Fruit fly (Drosophila melanogaster) whole organism, embryonic: ENCODE data around the gene CG14535.

Experiments
- Atf-2 ChIP-seq: fragments of 200-800 bp; sonication (Bioruptor generic); optimal IDR thresholded peaks from 2 replicates; lab custom pipeline; 2016; ENCODE audit warnings: missing biosample characterization, missing genetic modification characterization
- Atf3 ChIP-seq: fragments of 200-800 bp; sonication (Bioruptor generic); optimal IDR thresholded peaks from 3 replicates; lab custom pipeline; 2016; ENCODE audit warnings: missing biosample characterization, missing genetic modification characterization
- CG10209 ChIP-seq: fragments of 200-800 bp; sonication (Bioruptor generic); optimal IDR thresholded peaks from 3 replicates; lab custom pipeline; 2017; ENCODE audit warnings: missing biosample characterization, mild to moderate bottlenecking, missing genetic modification characterization, missing genetic modification reagents
- CG1024 ChIP-seq: fragments of 200-800 bp; sonication (Bioruptor generic); IDR thresholded peaks from 2 replicates; pipeline ENCODE4 v1.3.6; 2022; ENCODE audit warnings: missing biosample characterization, missing genetic modification characterization
- CG10274 ChIP-seq: fragments of 200-800 bp; sonication (Bioruptor generic); optimal IDR thresholded peaks from 3 replicates; lab custom pipeline; 2017; ENCODE audit warnings: missing biosample characterization, mild to moderate bottlenecking, missing genetic modification characterization
- CG10543 ChIP-seq: fragments of 200-800 bp; sonication (Bioruptor generic); optimal IDR thresholded peaks from 3 replicates; lab custom pipeline; 2017; ENCODE audit warnings: missing biosample characterization, mild to moderate bottlenecking, missing genetic modification characterization, moderate library complexity
- CG12155 ChIP-seq: fragments of 200-800 bp; sonication (Bioruptor generic); optimal IDR thresholded peaks from 3 replicates; lab custom pipeline; 2016; ENCODE audit warnings: missing biosample characterization, missing genetic modification characterization
- CG12236 ChIP-seq: fragments of 200-800 bp; sonication (Bioruptor generic); optimal IDR thresholded peaks from 2 replicates; lab custom pipeline; 2016; ENCODE audit warnings: missing biosample characterization, missing genetic modification characterization
- CG13775 ChIP-seq: fragments of 200-800 bp; sonication (Bioruptor generic); optimal IDR thresholded peaks from 3 replicates; lab custom pipeline; 2017; ENCODE audit warnings: missing biosample characterization, mild to moderate bottlenecking, missing genetic modification characterization
- CG16779 ChIP-seq: fragments of 200-800 bp; sonication (Bioruptor generic); IDR thresholded peaks from 2 replicates; pipeline ENCODE4 v1.3.6; 2022; ENCODE audit warnings: missing biosample characterization, missing genetic modification characterization
- CG16813 ChIP-seq: fragments of 200-800 bp; sonication (Bioruptor generic); IDR thresholded peaks from 3 replicates; pipeline ENCODE4 v1.3.6; 2022; ENCODE audit warnings: missing biosample characterization, missing genetic modification characterization; ENCODE audit not compliant: partially characterized antibody
- CG17612 ChIP-seq: fragments of 200-800 bp; sonication (Bioruptor generic); IDR thresholded peaks from 2 replicates; pipeline ENCODE4 v1.3.6; 2022; ENCODE audit warnings: missing biosample characterization, missing genetic modification characterization
- CG2120 ChIP-seq: fragments of 200-800 bp; sonication (Bioruptor generic); optimal IDR thresholded peaks from 3 replicates; lab custom pipeline; 2016; ENCODE audit warnings: missing biosample characterization, missing genetic modification characterization
- CG30431 ChIP-seq: fragments of 200-800 bp; sonication (Bioruptor generic); optimal IDR thresholded peaks from 2 replicates; lab custom pipeline; 2017; ENCODE audit warnings: missing biosample characterization, missing genetic modification characterization
- CG3838 ChIP-seq: fragments of 200-800 bp; sonication (Bioruptor generic); optimal IDR thresholded peaks from 3 replicates; lab custom pipeline; 2016; ENCODE audit warnings: missing biosample characterization, missing genetic modification characterization
- CG4854 ChIP-seq: fragments of 200-800 bp; sonication (Bioruptor generic); optimal IDR thresholded peaks from 2 replicates; lab custom pipeline; 2016; ENCODE audit warnings: missing biosample characterization, missing genetic modification characterization, inconsistent platforms
- CG6683 ChIP-seq: fragments of 200-800 bp; sonication (Bioruptor generic); optimal IDR thresholded peaks from 2 replicates; lab custom pipeline; 2017; ENCODE audit warnings: missing biosample characterization, mild to moderate bottlenecking, missing genetic modification characterization, missing genetic modification reagents
- CG6765 ChIP-seq: fragments of 200-800 bp; sonication (Bioruptor generic); optimal IDR thresholded peaks from 3 replicates; lab custom pipeline; 2017; ENCODE audit warnings: missing biosample characterization, mild to moderate bottlenecking, missing genetic modification characterization
- CG6813 ChIP-seq: fragments of 200-800 bp; sonication (Bioruptor generic); optimal IDR thresholded peaks from 2 replicates; lab custom pipeline; 2017; ENCODE audit warnings: missing biosample characterization, missing genetic modification characterization, mild to moderate bottlenecking, moderate library complexity, missing genetic modification reagents
- CG6854 ChIP-seq: fragments of 200-800 bp; sonication (Bioruptor generic); optimal IDR thresholded peaks from 3 replicates; lab custom pipeline; 2017; ENCODE audit warnings: missing biosample characterization, mild to moderate bottlenecking, missing genetic modification characterization
- CG8089 ChIP-seq: fragments of 200-800 bp; sonication (Bioruptor generic); optimal IDR thresholded peaks from 3 replicates; lab custom pipeline; 2016; ENCODE audit warnings: missing biosample characterization, missing genetic modification characterization
- CG9609 ChIP-seq: fragments of 200-800 bp; sonication (Bioruptor generic); optimal IDR thresholded peaks from 3 replicates; lab custom pipeline; 2016; ENCODE audit warnings: missing biosample characterization, missing genetic modification characterization
- CHES-1-like ChIP-seq: fragments of 200-800 bp; sonication (Bioruptor generic); optimal IDR thresholded peaks from 2 replicates; lab custom pipeline; 2016; ENCODE audit warnings: missing biosample characterization, missing genetic modification characterization
- Drgx ChIP-seq: fragments of 200-800 bp; sonication (Bioruptor generic); IDR thresholded peaks from 2 replicates; pipeline ENCODE4 v1.3.6; 2022; ENCODE audit warnings: missing biosample characterization, missing genetic modification characterization
- E2f2 ChIP-seq: fragments of 200-800 bp; sonication (Bioruptor generic); IDR thresholded peaks from 2 replicates; pipeline ENCODE4 v1.3.6; 2022; ENCODE audit warnings: missing biosample characterization, missing genetic modification characterization
- Elba2 ChIP-seq: fragments of 200-800 bp; sonication (Bioruptor generic); optimal IDR thresholded peaks from 3 replicates; lab custom pipeline; 2016; ENCODE audit warnings: missing biosample characterization, missing genetic modification characterization
- HmgZ ChIP-seq: fragments of 200-800 bp; sonication (Bioruptor generic); optimal IDR thresholded peaks from 2 replicates; lab custom pipeline; 2018; ENCODE audit warnings: missing biosample characterization, mild to moderate bottlenecking, missing genetic modification characterization
- Poxn ChIP-seq: fragments of 200-800 bp; sonication (Bioruptor generic); IDR thresholded peaks from 2 replicates; pipeline ENCODE4 v1.3.6; 2022; ENCODE audit warnings: missing biosample characterization, missing genetic modification characterization
- Sry-β ChIP-seq: fragments of 200-800 bp; sonication (Bioruptor generic); optimal IDR thresholded peaks from 2 replicates; lab custom pipeline; 2018; ENCODE audit warnings: missing biosample characterization, mild to moderate bottlenecking, missing genetic modification characterization, moderate library complexity
- aop ChIP-seq: fragments of 200-800 bp; sonication (Bioruptor generic); IDR thresholded peaks from 2 replicates; pipeline ENCODE4 v1.3.6; 2022; ENCODE audit warnings: missing biosample characterization, missing genetic modification characterization
- ash1 ChIP-seq: fragments of 200-800 bp; sonication (Bioruptor generic); optimal IDR thresholded peaks from 2 replicates; lab custom pipeline; 2018; ENCODE audit warnings: missing biosample characterization, mild to moderate bottlenecking, missing genetic modification characterization
- cas ChIP-seq: fragments of 200-800 bp; sonication (Bioruptor generic); IDR thresholded peaks from 2 replicates; pipeline ENCODE4 v1.3.6; 2022; ENCODE audit warnings: missing biosample characterization, missing genetic modification characterization
- dmrt99B ChIP-seq: fragments of 200-800 bp; sonication (Bioruptor generic); optimal IDR thresholded peaks from 2 replicates; lab custom pipeline; 2018; ENCODE audit warnings: missing biosample characterization, mild to moderate bottlenecking, missing genetic modification characterization, moderate library complexity
- eyg ChIP-seq: fragments of 200-800 bp; sonication (Bioruptor generic); optimal IDR thresholded peaks from 3 replicates; lab custom pipeline; 2016; ENCODE audit warnings: missing biosample characterization, missing genetic modification characterization
- gfzf ChIP-seq: fragments of 200-800 bp; sonication (Bioruptor generic); optimal IDR thresholded peaks from 2 replicates; lab custom pipeline; 2016; ENCODE audit warnings: missing biosample characterization, mild to moderate bottlenecking, missing genetic modification characterization, moderate library complexity
- gt ChIP-seq: fragments of 200-800 bp; sonication (Bioruptor generic); IDR thresholded peaks from 2 replicates; pipeline ENCODE4 v1.3.6; 2022; ENCODE audit warnings: missing biosample characterization, missing genetic modification characterization
- h ChIP-seq: fragments of >200 bp; optimal IDR thresholded peaks from 2 replicates; lab custom pipeline; 2017
- ham ChIP-seq: fragments of 200-800 bp; sonication (Bioruptor generic); IDR thresholded peaks from 2 replicates; pipeline ENCODE4 v1.3.6; 2022; ENCODE audit warnings: missing biosample characterization, missing genetic modification characterization
- her ChIP-seq: fragments of 200-800 bp; sonication (Bioruptor generic); optimal IDR thresholded peaks from 2 replicates; lab custom pipeline; 2016; ENCODE audit warnings: missing biosample characterization, missing genetic modification characterization
- hth ChIP-seq: fragments of >200 bp; optimal IDR thresholded peaks from 2 replicates; lab custom pipeline; 2017; ENCODE audit warnings: inconsistent platforms
- jing ChIP-seq: fragments of 200-800 bp; sonication (Bioruptor generic); optimal IDR thresholded peaks from 2 replicates; lab custom pipeline; 2018; ENCODE audit warnings: missing biosample characterization, mild to moderate bottlenecking, missing genetic modification characterization
- kni ChIP-seq: fragments of 200-800 bp; sonication (Bioruptor generic); optimal IDR thresholded peaks from 3 replicates; lab custom pipeline; 2017; ENCODE audit warnings: mild to moderate bottlenecking, missing biosample characterization, missing genetic modification reagents, missing genetic modification characterization
- lbe ChIP-seq: fragments of 200-800 bp; sonication (Bioruptor generic); optimal IDR thresholded peaks from 2 replicates; lab custom pipeline; 2016; ENCODE audit warnings: missing biosample characterization, mild to moderate bottlenecking, missing genetic modification characterization
- lmd ChIP-seq: fragments of 200-800 bp; sonication (Bioruptor generic); IDR thresholded peaks from 2 replicates; pipeline ENCODE4 v1.3.6; 2022; ENCODE audit warnings: missing biosample characterization, missing genetic modification characterization
- pfk ChIP-seq: fragments of 200-800 bp; sonication (Bioruptor generic); optimal IDR thresholded peaks from 2 replicates; lab custom pipeline; 2018; ENCODE audit warnings: missing biosample characterization, mild to moderate bottlenecking, missing genetic modification characterization, moderate library complexity
- schlank ChIP-seq: fragments of 200-800 bp; sonication (Bioruptor generic); optimal IDR thresholded peaks from 2 replicates; lab custom pipeline; 2018; ENCODE audit warnings: missing biosample characterization, mild to moderate bottlenecking, missing genetic modification characterization
- sens ChIP-seq: fragments of 200-800 bp; sonication (Bioruptor generic); peaks from one replicate; lab custom pipeline; 2016; ENCODE audit warnings: missing biosample characterization, missing genetic modification characterization
- sim ChIP-seq: fragments of 200-800 bp; sonication (Bioruptor generic); IDR thresholded peaks from 2 replicates; pipeline ENCODE4 v1.3.6; 2022; ENCODE audit warnings: missing biosample characterization, missing genetic modification characterization
- sr ChIP-seq: fragments of 200-800 bp; sonication (Bioruptor generic); IDR thresholded peaks from 3 replicates; pipeline ENCODE4 v1.3.6; 2022; ENCODE audit warnings: missing biosample characterization, missing genetic modification characterization
- ssp ChIP-seq: fragments of 200-800 bp; sonication (Bioruptor generic); IDR thresholded peaks from 2 replicates; pipeline ENCODE4 v1.3.6; 2022; ENCODE audit warnings: missing biosample characterization, missing genetic modification characterization
- vnd ChIP-seq: fragments of 200-800 bp; sonication (Bioruptor generic); IDR thresholded peaks from 3 replicates; pipeline ENCODE4 v1.3.6; 2022; ENCODE audit warnings: missing biosample characterization, missing genetic modification characterization; ENCODE audit not compliant: partially characterized antibody
- wek ChIP-seq: fragments of 200-800 bp; sonication (Bioruptor generic); optimal IDR thresholded peaks from 3 replicates; lab custom pipeline; 2018; ENCODE audit warnings: missing biosample characterization, mild to moderate bottlenecking, missing genetic modification characterization, moderate library complexity

Gene CG14535

DNA sequence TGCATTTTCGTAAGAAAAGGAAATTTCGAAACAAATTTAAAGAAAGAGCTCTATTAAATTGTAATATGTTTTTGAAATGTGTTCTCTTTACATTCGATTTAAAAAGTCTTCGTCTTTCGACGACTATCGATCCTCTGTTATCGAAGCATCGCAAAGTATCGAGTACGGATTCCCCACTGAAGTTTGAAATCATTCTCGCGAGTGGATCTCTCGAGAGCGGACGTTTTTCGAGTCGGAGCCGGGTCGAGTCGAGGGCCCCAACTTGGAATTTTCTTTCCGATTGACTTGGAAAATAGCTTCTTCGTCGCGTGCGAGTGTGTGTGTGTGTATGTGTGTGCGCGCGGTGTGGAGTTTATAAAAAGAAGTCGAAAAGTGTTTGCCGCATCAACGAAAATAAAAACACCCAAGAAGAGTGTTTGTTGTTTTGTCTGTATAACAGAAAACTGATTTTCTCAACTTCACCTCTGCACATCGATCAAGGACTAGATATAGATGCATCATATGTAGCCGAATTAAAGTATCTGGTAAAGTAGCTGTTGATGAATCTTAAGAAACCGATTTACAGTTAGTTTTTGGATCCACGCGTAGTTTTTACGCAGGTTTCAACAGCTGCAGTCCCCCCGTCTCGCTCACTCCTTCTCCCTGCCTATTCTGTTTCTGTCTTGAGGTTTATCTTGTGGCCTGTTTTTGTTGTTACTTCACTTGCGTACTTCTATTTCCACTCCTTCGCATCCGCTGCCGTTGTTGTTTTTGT lies 43.8 kb downstream of the CG14535 start, which contains the start of gene LanB1 (continued):
- TF ChIP-seq Elba2 (no peak), E2f2 (GFP tag; lab: Robert Waterston, UW) (peak; percentile 54), CG6854 (GFP tag; lab: Kevin White, UChicago) (no peak), CG6683 (no peak), CG6813 (GFP tag; lab: Kevin White, UChicago) (no peak), CG16779 (GFP tag; lab: Robert Waterston, UW) (no peak), CG12155 (GFP tag; lab: Kevin White, UChicago) (no peak), CG12236 (GFP tag; lab: Kevin White, UChicago) (no peak), lbe (GFP tag; lab: Kevin White, UChicago) (no peak), h (no peak), CG6765 (GFP tag; lab: Kevin White, UChicago) (peak; percentile 30), CG10274 (GFP tag; lab: Kevin White, UChicago) (no peak), eyg (GFP tag; lab: Kevin White, UChicago) (no peak), CG3838 (GFP tag; lab: Kevin White, UChicago) (no peak), Atf-2 (GFP tag; lab: Kevin White, UChicago) (no peak), ash1 (GFP tag; lab: Kevin White, UChicago) (no peak), aop (no peak), CG30431 (GFP tag; lab: Kevin White, UChicago) (no peak), schlank (tag; lab: Kevin White, UChicago) (no peak), CG2120 (GFP tag; lab: Kevin White, UChicago) (no peak), vnd (GFP tag; lab: Robert Waterston, UW) (no peak), CG10209 (GFP tag; lab: Kevin White, UChicago) (no peak), Atf3 (GFP tag; lab: Kevin White, UChicago) (no peak), Poxn (GFP tag; lab: Robert Waterston, UW) (no peak), sr (GFP tag; lab: Robert Waterston, UW) (peak; percentile 27; the same call in 1 of the 3 replicates), CG9609 (GFP tag; lab: Kevin White, UChicago) (no peak), CG1024 (GFP tag; lab: Robert Waterston, UW) (no peak), pfk (no peak), gfzf (GFP tag; lab: Kevin White, UChicago) (no peak), sens (GFP tag; lab: Kevin White, UChicago) (peak; percentile 73), ham (GFP tag; lab: Robert Waterston, UW) (no peak), wek (GFP tag; lab: Kevin White, UChicago) (no peak), ssp (GFP tag; lab: Robert Waterston, UW) (no peak), kni (GFP tag; lab: Kevin White, UChicago) (peak; percentile 82), CG10543 (GFP tag; lab: Kevin White, UChicago) (no peak), HmgZ (tag; lab: Kevin White, UChicago) (no peak), Drgx (GFP tag; lab: Robert Waterston, UW) (peak; percentile 40), CG16813 (GFP tag; lab: Robert Waterston, UW) (peak; percentile 42), CG17612 (no peak), jing (GFP tag; lab: Kevin White, UChicago) (no peak), dmrt99B (tag; lab: Kevin White, UChicago) (no peak), her (GFP tag; lab: Kevin White, UChicago) (peak; percentile 61), CHES-1-like (peak; percentile 11), lmd (GFP tag; lab: Robert Waterston, UW) (no peak), gt (GFP tag; lab: Robert Waterston, UW) (no peak), hth (no peak), CG4854 (GFP tag; lab: Kevin White, UChicago) (no peak), cas (no peak), sim (no peak), CG8089 (GFP tag; lab: Kevin White, UChicago) (no peak), Sry-β (GFP tag; lab: Kevin White, UChicago) (no peak), CG13775 (GFP tag; lab: Kevin White, UChicago) (no peak)
